Fruit fly (Drosophila melanogaster): ENCODE data around the gene Drsl2.

Gene Drsl2

dm6 chr3L:3279930-3280329 is 34.2 kb upstream of the Drsl2 start, which contains the start of gene CG12017:
Gene CG12017 (plus strand): TSS chr3L:3280239.
- TF ChIP-seq CG1620 (GFP tag; optimal IDR thresholded peaks at IDR 0.05) (no peak), CG33017 (tag; optimal IDR thresholded peaks at IDR 0.05) (no peak), CG12768 (GFP tag; optimal IDR thresholded peaks at IDR 0.05) (no peak), Crg-1 (GFP tag; optimal IDR thresholded peaks at IDR 0.05) (no peak), Mnt (GFP tag; optimal IDR thresholded peaks at IDR 0.05) (no peak), CG14711 (tag; optimal IDR thresholded peaks at IDR 0.05) (no peak), cic (GFP tag; optimal IDR thresholded peaks at IDR 0.05) (no peak), toe (GFP tag; optimal IDR thresholded peaks at IDR 0.05) (no peak), CG7045 (GFP tag; optimal IDR thresholded peaks at IDR 0.05) (no peak), Clk (GFP tag; optimal IDR thresholded peaks at IDR 0.05) (no peak), ovo (GFP tag; optimal IDR thresholded peaks at IDR 0.05) (no peak), Hr96 (GFP tag; optimal IDR thresholded peaks at IDR 0.05) (no peak), pad (GFP tag; optimal IDR thresholded peaks at IDR 0.05) (no peak), CG7101 (tag; optimal IDR thresholded peaks at IDR 0.05) (no peak), CG11617 (GFP tag; optimal IDR thresholded peaks at IDR 0.05) (no peak), tj (GFP tag; optimal IDR thresholded peaks at IDR 0.05) (no peak), cnc (optimal IDR thresholded peaks at IDR 0.05) (no peak), CG5204 (GFP tag; optimal IDR thresholded peaks at IDR 0.05) (no peak), kay (GFP tag; ENCODE audit: borderline replicate concordance) (no peak)

- TF ChIP-seq toe (GFP tag; optimal IDR thresholded peaks at IDR 0.05) (no peak), CG33017 (tag; optimal IDR thresholded peaks at IDR 0.05) (no peak), CG14711 (tag; optimal IDR thresholded peaks at IDR 0.05) (no peak), Clk (GFP tag; optimal IDR thresholded peaks at IDR 0.05) (no peak), Hr96 (GFP tag; optimal IDR thresholded peaks at IDR 0.05) (no peak)
Observed at dm6 chr3L:3283264-3283663, 30.9 kb upstream of the Drsl2 start.

dm6 chr3L:3284900-3285299 is 29.2 kb upstream of the Drsl2 start:
- TF ChIP-seq CG33017 (tag; optimal IDR thresholded peaks at IDR 0.05) = no peak
- no peak for TF ChIP-seq toe (GFP tag; optimal IDR thresholded peaks at IDR 0.05)
- TF ChIP-seq CG5204 (GFP tag; optimal IDR thresholded peaks at IDR 0.05) = no peak
- TF ChIP-seq CG14711 (tag; optimal IDR thresholded peaks at IDR 0.05) = no peak
- no peak for TF ChIP-seq CG11617 (GFP tag; optimal IDR thresholded peaks at IDR 0.05)
- no peak for TF ChIP-seq CG7045 (GFP tag; optimal IDR thresholded peaks at IDR 0.05)
- no peak for TF ChIP-seq CG7101 (tag; optimal IDR thresholded peaks at IDR 0.05)
- TF ChIP-seq cnc (optimal IDR thresholded peaks at IDR 0.05) = no peak
- no peak for TF ChIP-seq bab1 (GFP tag; optimal IDR thresholded peaks at IDR 0.05)
- no peak for TF ChIP-seq pad (GFP tag; optimal IDR thresholded peaks at IDR 0.05)
- no peak for TF ChIP-seq CG12768 (GFP tag; optimal IDR thresholded peaks at IDR 0.05)
- TF ChIP-seq CG1620 (GFP tag; optimal IDR thresholded peaks at IDR 0.05) = no peak

- TF ChIP-seq cic (GFP tag; optimal IDR thresholded peaks at IDR 0.05) (no peak), kay (GFP tag; ENCODE audit: borderline replicate concordance) (peak; percentile 39)
Observed at dm6 chr3L:3288414-3288813, 25.7 kb upstream of the Drsl2 start.

- TF ChIP-seq CG14711 (tag; optimal IDR thresholded peaks at IDR 0.05) = no peak
- no peak for TF ChIP-seq CG11617 (GFP tag; optimal IDR thresholded peaks at IDR 0.05)
- no peak for TF ChIP-seq CG7101 (tag; optimal IDR thresholded peaks at IDR 0.05)
- no peak for TF ChIP-seq tj (GFP tag; optimal IDR thresholded peaks at IDR 0.05)
- no peak for TF ChIP-seq CG12768 (GFP tag; optimal IDR thresholded peaks at IDR 0.05)
- no peak for TF ChIP-seq CG1620 (GFP tag; optimal IDR thresholded peaks at IDR 0.05)
- TF ChIP-seq bab1 (GFP tag; optimal IDR thresholded peaks at IDR 0.05) = no peak
- TF ChIP-seq CG33017 (tag; optimal IDR thresholded peaks at IDR 0.05) = no peak
- TF ChIP-seq ovo (GFP tag; optimal IDR thresholded peaks at IDR 0.05) = no peak
- TF ChIP-seq CG5204 (GFP tag; optimal IDR thresholded peaks at IDR 0.05) = no peak
Observed at dm6 chr3L:3291159-3291558, 23.0 kb upstream of the Drsl2 start, which contains the start of gene CG12009. Gene CG12009 (plus strand): TSS chr3L:3291459.

dm6 chr3L:3300345-3300744 is 13.8 kb upstream of the Drsl2 start:
- no peak for TF ChIP-seq kay (GFP tag; ENCODE audit: borderline replicate concordance)
- TF ChIP-seq toe (GFP tag; optimal IDR thresholded peaks at IDR 0.05) = no peak
- no peak for TF ChIP-seq CG5204 (GFP tag; optimal IDR thresholded peaks at IDR 0.05)
- TF ChIP-seq CG11617 (GFP tag; optimal IDR thresholded peaks at IDR 0.05) = no peak
- no peak for TF ChIP-seq ovo (GFP tag; optimal IDR thresholded peaks at IDR 0.05)
- TF ChIP-seq CG7045 (GFP tag; optimal IDR thresholded peaks at IDR 0.05) = no peak
- TF ChIP-seq bab1 (GFP tag; optimal IDR thresholded peaks at IDR 0.05) = no peak
- no peak for TF ChIP-seq cic (GFP tag; optimal IDR thresholded peaks at IDR 0.05)
- no peak for TF ChIP-seq CG33017 (tag; optimal IDR thresholded peaks at IDR 0.05)
- no peak for TF ChIP-seq Crg-1 (GFP tag; optimal IDR thresholded peaks at IDR 0.05)
- TF ChIP-seq CG12768 (GFP tag; optimal IDR thresholded peaks at IDR 0.05) = no peak

- TF ChIP-seq ovo (GFP tag; optimal IDR thresholded peaks at IDR 0.05) (no peak), CG5204 (GFP tag; optimal IDR thresholded peaks at IDR 0.05) (peak; percentile 71), CG1620 (GFP tag; optimal IDR thresholded peaks at IDR 0.05) (no peak), bab1 (GFP tag; optimal IDR thresholded peaks at IDR 0.05) (peak; percentile 0), CG11617 (GFP tag; optimal IDR thresholded peaks at IDR 0.05) (peak; percentile 78), Mnt (GFP tag; optimal IDR thresholded peaks at IDR 0.05) (peak; percentile 22), pad (GFP tag; optimal IDR thresholded peaks at IDR 0.05) (peak; percentile 7), CG7045 (GFP tag; optimal IDR thresholded peaks at IDR 0.05) (peak; percentile 82), kay (GFP tag; ENCODE audit: borderline replicate concordance) (peak; percentile 78), CG14711 (tag; optimal IDR thresholded peaks at IDR 0.05) (peak; percentile 69), CG7101 (tag; optimal IDR thresholded peaks at IDR 0.05) (peak; percentile 72), toe (GFP tag; optimal IDR thresholded peaks at IDR 0.05) (peak; percentile 57), Hr96 (GFP tag; optimal IDR thresholded peaks at IDR 0.05) (peak; percentile 69), cnc (optimal IDR thresholded peaks at IDR 0.05) (no peak), Clk (GFP tag; optimal IDR thresholded peaks at IDR 0.05) (peak; percentile 23), tj (GFP tag; optimal IDR thresholded peaks at IDR 0.05) (peak; percentile 56), CG12768 (GFP tag; optimal IDR thresholded peaks at IDR 0.05) (peak; percentile 49), CG33017 (tag; optimal IDR thresholded peaks at IDR 0.05) (peak; percentile 80), cic (GFP tag; optimal IDR thresholded peaks at IDR 0.05) (peak; percentile 59), Crg-1 (GFP tag; optimal IDR thresholded peaks at IDR 0.05) (peak; percentile 12)
Observed at dm6 chr3L:3301171-3301738, 12.9 kb upstream of the Drsl2 start.
